Fruit fly (Drosophila melanogaster): ENCODE measurements around the gene CG1907.

The CG1907 gene

DNA sequence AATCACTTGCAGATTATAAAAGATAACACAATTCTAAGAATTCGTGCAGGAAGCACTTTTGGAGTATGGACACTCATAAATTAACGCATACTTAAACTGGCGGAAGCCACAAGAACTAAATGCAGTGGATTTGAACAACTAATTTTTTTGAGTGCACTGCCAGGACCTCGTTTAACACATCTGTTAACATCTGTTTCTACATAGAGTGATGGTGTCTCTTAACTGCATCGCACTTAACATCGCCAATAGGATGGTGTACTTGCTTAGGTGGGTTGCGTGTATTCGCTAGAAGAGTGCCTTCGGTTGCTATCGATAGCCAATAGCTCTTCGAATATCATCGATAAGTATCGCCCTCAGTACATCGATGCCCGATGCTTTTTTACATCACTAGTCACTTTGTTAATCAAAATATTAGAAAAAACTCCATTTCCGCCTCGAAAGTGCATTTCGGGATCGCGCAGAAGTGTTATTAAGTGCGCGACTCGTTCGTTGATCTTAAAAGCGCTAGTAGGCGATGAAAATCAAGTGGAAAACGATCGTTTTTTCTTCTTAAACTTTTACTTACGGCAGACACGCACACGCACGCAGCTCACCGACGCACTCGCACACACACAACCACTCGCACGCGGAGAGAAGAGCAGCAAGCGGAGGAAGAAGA lies 27.3 kb upstream of the CG1907 start, which contains the start of gene alph (continued):
- TF ChIP-seq danr (GFP tag; IDR thresholded peaks at IDR 0.05) = no peak
- TF ChIP-seq dimm (GFP tag; IDR thresholded peaks at IDR 0.05) = no peak
- TF ChIP-seq Nf-YC (tag; optimal IDR thresholded peaks at IDR 0.05) = no peak
- no peak for TF ChIP-seq Taf1 (GFP tag; IDR thresholded peaks at IDR 0.05)
- TF ChIP-seq Sry-β (GFP tag; optimal IDR thresholded peaks at IDR 0.05) = no peak
- TF ChIP-seq Doc3 (GFP tag; IDR thresholded peaks at IDR 0.05; ENCODE audit: partially characterized antibody) = peak; percentile 92
- peak; percentile 98 for TF ChIP-seq Opbp (GFP tag; IDR thresholded peaks at IDR 0.05; ENCODE audit: partially characterized antibody)
- TF ChIP-seq Bdp1 (GFP tag; optimal IDR thresholded peaks at IDR 0.05) = peak; percentile 26
- TF ChIP-seq lilli (GFP tag; optimal IDR thresholded peaks at IDR 0.05) = peak; percentile 51
- TF ChIP-seq abd-A (tag; optimal IDR thresholded peaks at IDR 0.05) = no peak
- TF ChIP-seq dmrt11E (tag; optimal IDR thresholded peaks at IDR 0.05) = peak; percentile 54
- peak; percentile 13 for TF ChIP-seq CG12071 (GFP tag; optimal IDR thresholded peaks at IDR 0.05)
- no peak for TF ChIP-seq h (optimal IDR thresholded peaks at IDR 0.05)
- TF ChIP-seq CG4854 (GFP tag; optimal IDR thresholded peaks at IDR 0.05) = no peak
- TF ChIP-seq Gsc (GFP tag; IDR thresholded peaks at IDR 0.05) = no peak
- TF ChIP-seq CG3163 (GFP tag; optimal IDR thresholded peaks at IDR 0.05) = peak; percentile 25
- TF ChIP-seq CG17385 (GFP tag; optimal IDR thresholded peaks at IDR 0.05) = peak; percentile 93

dm6 chr3R:29592139-29592814 lies 26.6 kb upstream of the CG1907 start:
- TF ChIP-seq CG17328 (GFP tag; IDR thresholded peaks at IDR 0.05) (no peak), kni (GFP tag; optimal IDR thresholded peaks at IDR 0.05) (no peak), CG3838 (GFP tag; optimal IDR thresholded peaks at IDR 0.05) (no peak), zf30C (GFP tag; optimal IDR thresholded peaks at IDR 0.05) (no peak), rib (GFP tag; IDR thresholded peaks at IDR 0.05) (peak; percentile 36; the same call in 1 of the 2 replicates), CG43689 (GFP tag; IDR thresholded peaks at IDR 0.05) (no peak), CG11247 (GFP tag; IDR thresholded peaks at IDR 0.05) (no peak), CG13123 (GFP tag; optimal IDR thresholded peaks at IDR 0.05) (no peak), CG32772 (GFP tag; IDR thresholded peaks at IDR 0.05) (peak; percentile 79), gt (GFP tag; IDR thresholded peaks at IDR 0.05) (no peak), crol (GFP tag; IDR thresholded peaks at IDR 0.05) (peak; percentile 88), CG5953 (GFP tag; IDR thresholded peaks at IDR 0.05) (no peak), mld (GFP tag; IDR thresholded peaks at IDR 0.05; ENCODE audit: partially characterized antibody) (0 out of 3 replicates have a peak, but pooled peaks have one; percentile 35), Hr51 (GFP tag; optimal IDR thresholded peaks at IDR 0.05) (no peak), Opbp (GFP tag; IDR thresholded peaks at IDR 0.05; ENCODE audit: partially characterized antibody) (0 out of 3 replicates have a peak, but pooled peaks have one; percentile 4), CG4730 (GFP tag; IDR thresholded peaks at IDR 0.05) (no peak), slbo (GFP tag; IDR thresholded peaks at IDR 0.05) (peak; percentile 26; the same call in 1 of the 2 replicates), ind (GFP tag; optimal IDR thresholded peaks at IDR 0.05) (no peak), Mad (GFP tag; optimal IDR thresholded peaks at IDR 0.05) (no peak), B-H2 (GFP tag; optimal IDR thresholded peaks at IDR 0.05) (no peak), CG3726 (GFP tag; IDR thresholded peaks at IDR 0.05) (no peak), Doc3 (GFP tag; IDR thresholded peaks at IDR 0.05; ENCODE audit: partially characterized antibody) (no peak), ewg (GFP tag; optimal IDR thresholded peaks at IDR 0.05) (no peak), abd-A (tag; optimal IDR thresholded peaks at IDR 0.05) (no peak), D19A (tag; optimal IDR thresholded peaks at IDR 0.05) (no peak), trh (GFP tag; optimal IDR thresholded peaks at IDR 0.05) (no peak), trem (tag; optimal IDR thresholded peaks at IDR 0.05) (peak; percentile 98), chn (GFP tag; optimal IDR thresholded peaks at IDR 0.05) (no peak), CG6765 (GFP tag; optimal IDR thresholded peaks at IDR 0.05) (no peak), E2f1 (GFP tag; IDR thresholded peaks at IDR 0.05) (peak; percentile 14; the same call in 1 of the 2 replicates), crc (GFP tag; optimal IDR thresholded peaks at IDR 0.05) (no peak), kah (GFP tag; optimal IDR thresholded peaks at IDR 0.05) (no peak), h (optimal IDR thresholded peaks at IDR 0.05) (no peak), CG1603 (tag; optimal IDR thresholded peaks at IDR 0.05) (peak; percentile 6), CG15479 (GFP tag; optimal IDR thresholded peaks at IDR 0.05) (no peak)
